Worm (Caenorhabditis elegans) whole organism, mixed stage, embryonic: ENCODE data around the gene K08H10.6.

Experiments
- ces-1 ChIP-seq: fragments of 150-350 bp; optimal IDR thresholded peaks from 2 replicates; lab custom pipeline; 2014; ENCODE audit warnings: missing biosample characterization, missing genetic modification reagents, missing genetic modification characterization
- drap-1 ChIP-seq: fragments of 200-800 bp; sonication (Bioruptor generic); optimal IDR thresholded peaks from 3 replicates; lab custom pipeline; 2018; ENCODE audit warnings: mild to moderate bottlenecking, missing genetic modification characterization, missing compliant biosample characterization
- lin-32 ChIP-seq: fragments of 200-800 bp; sonication (Bioruptor generic); optimal IDR thresholded peaks from 2 replicates; lab custom pipeline; 2018; ENCODE audit warnings: mild to moderate bottlenecking, missing genetic modification characterization, missing compliant biosample characterization
- lsy-2 ChIP-seq: fragments of 150-350 bp; optimal IDR thresholded peaks from 2 replicates; lab custom pipeline; 2014; ENCODE audit warnings: missing biosample characterization, missing genetic modification characterization
- mls-2 ChIP-seq: sonication (generic microtip); optimal IDR thresholded peaks from 2 replicates; lab custom pipeline; 2016; ENCODE audit warnings: mild to moderate bottlenecking, missing genetic modification characterization, moderate library complexity, missing compliant biosample characterization
- snpc-4 ChIP-seq: fragments of 150-350 bp; optimal IDR thresholded peaks from 2 replicates; lab custom pipeline; 2014; ENCODE audit warnings: missing biosample characterization, missing genetic modification characterization
- sptf-1 ChIP-seq: sonication (generic microtip); optimal IDR thresholded peaks from 2 replicates; lab custom pipeline; 2017; ENCODE audit warnings: mild to moderate bottlenecking, missing genetic modification characterization, moderate library complexity, missing compliant biosample characterization
- unc-39 ChIP-seq: fragments of 150-350 bp; optimal IDR thresholded peaks from 2 replicates; lab custom pipeline; 2014; ENCODE audit warnings: missing biosample characterization, missing genetic modification characterization
- unc-62 ChIP-seq: fragments of 150-350 bp; optimal IDR thresholded peaks from 2 replicates; lab custom pipeline; 2014; ENCODE audit warnings: missing biosample characterization, missing genetic modification reagents, missing genetic modification characterization

- no peak for TF ChIP-seq lsy-2 (tag; lab: Kevin White, UChicago)
- no peak for TF ChIP-seq mls-2 (tag; lab: Kevin White, UChicago)
- no peak for TF ChIP-seq drap-1 (GFP tag; lab: Kevin White, UChicago)
- no peak for TF ChIP-seq unc-39 (tag; lab: Kevin White, UChicago)
- no peak for TF ChIP-seq lin-32 (GFP tag; lab: Kevin White, UChicago)
- TF ChIP-seq unc-62 (GFP tag; lab: Kevin White, UChicago) = no peak
- no peak for TF ChIP-seq snpc-4 (tag; lab: Kevin White, UChicago)
- no peak for TF ChIP-seq sptf-1
- no peak for TF ChIP-seq ces-1
Observed at ce11 chrV:9965891-9966290, 29.8 kb downstream of the K08H10.6 start.
